Worm (Caenorhabditis elegans) whole organism, late embryonic: ENCODE results near the gene F18A12.7.

Experiments
- C08G9.2 ChIP-seq: sonication (generic microtip); optimal IDR thresholded peaks from 2 replicates; lab custom pipeline; 2016; ENCODE audit warnings: mild to moderate bottlenecking, missing genetic modification characterization, moderate library complexity, missing compliant biosample characterization
- K09A11.1 ChIP-seq: sonication (generic microtip); optimal IDR thresholded peaks from 2 replicates; lab custom pipeline; 2017; ENCODE audit warnings: antibody characterized with exemption, mild to moderate bottlenecking, missing genetic modification characterization, missing compliant biosample characterization; ENCODE audit not compliant: insufficient read depth
- T23F11.4 ChIP-seq: fragments of 200-800 bp; sonication (Bioruptor generic); optimal IDR thresholded peaks from 2 replicates; lab custom pipeline; 2018; ENCODE audit warnings: mild to moderate bottlenecking, missing genetic modification characterization, missing compliant biosample characterization
- Y22D7AL.16 ChIP-seq: sonication (generic microtip); optimal IDR thresholded peaks from 2 replicates; lab custom pipeline; 2016; ENCODE audit warnings: missing genetic modification characterization, missing compliant biosample characterization
- ahr-1 ChIP-seq: sonication (generic microtip); optimal IDR thresholded peaks from 2 replicates; lab custom pipeline; 2016; ENCODE audit warnings: missing genetic modification characterization, missing compliant biosample characterization
- ceh-18 ChIP-seq: sonication (generic microtip); optimal IDR thresholded peaks from 2 replicates; lab custom pipeline; 2016; ENCODE audit warnings: missing genetic modification characterization, missing compliant biosample characterization
- ceh-19 ChIP-seq: fragments of 200-800 bp; sonication (Bioruptor generic); optimal IDR thresholded peaks from 2 replicates; lab custom pipeline; 2018; ENCODE audit warnings: mild to moderate bottlenecking, missing genetic modification characterization, missing compliant biosample characterization
- ceh-2 ChIP-seq: sonication (generic microtip); optimal IDR thresholded peaks from 2 replicates; lab custom pipeline; 2016; ENCODE audit warnings: missing genotype, missing genetic modification characterization, missing compliant biosample characterization
- ceh-22 ChIP-seq: sonication (generic microtip); optimal IDR thresholded peaks from 2 replicates; lab custom pipeline; 2017; ENCODE audit warnings: missing biosample characterization, missing genetic modification characterization
- ceh-30 ChIP-seq: fragments of 150-350 bp; optimal IDR thresholded peaks from 2 replicates; lab custom pipeline; 2014; ENCODE audit warnings: missing biosample characterization, missing genetic modification characterization
- ceh-31 ChIP-seq: sonication (generic microtip); optimal IDR thresholded peaks from 2 replicates; lab custom pipeline; 2016; ENCODE audit warnings: missing genetic modification characterization, missing compliant biosample characterization
- ceh-34 ChIP-seq: sonication (generic microtip); optimal IDR thresholded peaks from 2 replicates; lab custom pipeline; 2016; ENCODE audit warnings: mild to moderate bottlenecking, missing genetic modification characterization, missing compliant biosample characterization
- ceh-45 ChIP-seq: fragments of 200-800 bp; sonication (Bioruptor generic); IDR thresholded peaks from 2 replicates; pipeline ENCODE4 v1.3.6; 2022; ENCODE audit warnings: missing genetic modification reagents, missing genetic modification characterization, missing compliant biosample characterization
- dve-1 ChIP-seq: sonication (generic microtip); optimal IDR thresholded peaks from 2 replicates; lab custom pipeline; 2017; ENCODE audit warnings: antibody characterized with exemption, mild to moderate bottlenecking, missing genetic modification characterization, missing compliant biosample characterization
- hlh-13 ChIP-seq: fragments of 200-800 bp; sonication (Bioruptor generic); optimal IDR thresholded peaks from 2 replicates; lab custom pipeline; 2018; ENCODE audit warnings: mild to moderate bottlenecking, missing genetic modification characterization, missing compliant biosample characterization
- hlh-8 ChIP-seq: sonication (generic microtip); optimal IDR thresholded peaks from 2 replicates; lab custom pipeline; 2016; ENCODE audit warnings: missing genotype, missing genetic modification characterization, missing compliant biosample characterization
- lim-6 ChIP-seq: sonication (generic microtip); optimal IDR thresholded peaks from 2 replicates; lab custom pipeline; 2016; ENCODE audit warnings: missing genetic modification characterization, missing compliant biosample characterization
- lin-11 ChIP-seq: fragments of 200-800 bp; sonication (Bioruptor generic); optimal IDR thresholded peaks from 2 replicates; lab custom pipeline; 2018; ENCODE audit warnings: mild to moderate bottlenecking, missing genetic modification characterization, missing compliant biosample characterization
- madf-2 ChIP-seq: sonication (generic microtip); optimal IDR thresholded peaks from 2 replicates; lab custom pipeline; 2017; ENCODE audit warnings: missing genetic modification characterization, missing compliant biosample characterization
- mec-3 ChIP-seq: sonication (generic microtip); optimal IDR thresholded peaks from 2 replicates; lab custom pipeline; 2016; ENCODE audit warnings: borderline replicate concordance, missing genetic modification characterization, missing compliant biosample characterization
- nfya-1 ChIP-seq: sonication (generic microtip); optimal IDR thresholded peaks from 2 replicates; lab custom pipeline; 2017; ENCODE audit warnings: missing genetic modification characterization, mild to moderate bottlenecking, missing compliant biosample characterization, antibody characterized with exemption, moderate library complexity
- nhr-232 ChIP-seq: sonication (generic microtip); optimal IDR thresholded peaks from 2 replicates; lab custom pipeline; 2016; ENCODE audit warnings: missing genetic modification characterization, missing compliant biosample characterization
- pha-4 ChIP-seq: fragments of 150-350 bp; optimal IDR thresholded peaks from 2 replicates; lab custom pipeline; 2018; ENCODE audit warnings: missing biosample characterization, missing genetic modification reagents, missing genetic modification characterization
- pqm-1 ChIP-seq: sonication (generic microtip); optimal IDR thresholded peaks from 2 replicates; lab custom pipeline; 2016; ENCODE audit warnings: missing genetic modification characterization, missing compliant biosample characterization
- pros-1 ChIP-seq: fragments of 150-350 bp; optimal IDR thresholded peaks from 2 replicates; lab custom pipeline; 2014; ENCODE audit warnings: missing biosample characterization, missing genetic modification reagents, missing genetic modification characterization
- ref-2 ChIP-seq: sonication (generic microtip); optimal IDR thresholded peaks from 2 replicates; lab custom pipeline; 2016; ENCODE audit warnings: missing genetic modification characterization, missing compliant biosample characterization
- sox-4 ChIP-seq: sonication (generic microtip); optimal IDR thresholded peaks from 2 replicates; lab custom pipeline; 2017; ENCODE audit warnings: mild to moderate bottlenecking, missing genetic modification characterization, inconsistent platforms, missing compliant biosample characterization
- ttx-3 ChIP-seq: sonication (generic microtip); optimal IDR thresholded peaks from 2 replicates; lab custom pipeline; 2016; ENCODE audit warnings: missing genetic modification reagents, missing genetic modification characterization, missing compliant biosample characterization
- unc-42 ChIP-seq: sonication (generic microtip); optimal IDR thresholded peaks from 2 replicates; lab custom pipeline; 2016; ENCODE audit warnings: missing genotype, missing genetic modification characterization, missing compliant biosample characterization
- unc-55 ChIP-seq: sonication (generic microtip); optimal IDR thresholded peaks from 2 replicates; lab custom pipeline; 2017; ENCODE audit warnings: missing biosample characterization, missing genetic modification reagents, missing genetic modification characterization
- unc-86 ChIP-seq: sonication (generic microtip); optimal IDR thresholded peaks from 2 replicates; lab custom pipeline; 2016; ENCODE audit warnings: missing genetic modification characterization, missing compliant biosample characterization
- zip-5 ChIP-seq: sonication (generic microtip); optimal IDR thresholded peaks from 2 replicates; lab custom pipeline; 2016; ENCODE audit warnings: missing genetic modification characterization, missing compliant biosample characterization
- ztf-16 ChIP-seq: sonication (generic microtip); optimal IDR thresholded peaks from 2 replicates; lab custom pipeline; 2017; ENCODE audit warnings: missing genetic modification characterization, missing compliant biosample characterization

The F18A12.7 gene

ce11 chrII:3385736-3386135, 28.5 kb downstream of the F18A12.7 start, which contains the start of gene T06D4.2:
T06D4.2 (minus strand) TSS chrII:3385905.
- TF ChIP-seq T23F11.4 (GFP tag; lab: Kevin White, UChicago): no peak
- no peak for TF ChIP-seq sox-4 (tag; lab: Kevin White, UChicago)
- TF ChIP-seq, all 69 proteins: peak for 0

ce11 chrII:3383116-3383515, 31.2 kb downstream of the F18A12.7 start:
- TF ChIP-seq ceh-30 (tag; lab: Kevin White, UChicago) (no peak), hlh-8 (tag; lab: Kevin White, UChicago) (no peak), unc-55 (GFP tag; lab: Kevin White, UChicago) (no peak)

DNA sequence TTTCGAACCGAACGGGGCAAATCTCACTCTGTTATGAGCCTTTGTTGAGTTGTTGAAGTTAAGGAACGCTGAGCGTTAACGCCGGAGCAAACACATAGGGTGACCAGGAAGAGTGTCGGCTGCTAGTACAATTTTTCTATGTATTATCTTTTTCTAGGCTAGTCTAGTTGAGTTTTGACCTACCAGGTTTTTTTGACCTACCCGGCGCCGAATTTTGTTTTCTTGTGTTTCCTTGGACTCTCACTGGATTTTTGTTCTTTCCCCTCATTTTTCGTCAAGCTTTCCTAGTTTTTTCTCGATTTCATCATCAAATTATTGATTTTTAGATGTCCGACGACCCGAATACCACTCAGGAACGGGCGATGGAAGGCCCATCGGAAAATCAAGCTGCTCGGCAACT, 32.8 kb downstream of the F18A12.7 start, which contains the start of gene T06D4.1:
TSS of gene T06D4.1 (plus strand) at position 321 of the 400 bp plus-strand sequence.
- no peak for TF ChIP-seq unc-86 (tag; lab: Kevin White, UChicago)
- no peak for TF ChIP-seq unc-42 (tag; lab: Kevin White, UChicago)
- no peak for TF ChIP-seq ceh-2 (tag; lab: Kevin White, UChicago)
- no peak for TF ChIP-seq mec-3 (tag; lab: Kevin White, UChicago)
- no peak for TF ChIP-seq dve-1 (tag; lab: Kevin White, UChicago)
- no peak for TF ChIP-seq hlh-13
- no peak for TF ChIP-seq K09A11.1 (tag; lab: Kevin White, UChicago)
- TF ChIP-seq ceh-22: no peak
- TF ChIP-seq madf-2 (tag; lab: Kevin White, UChicago): no peak
- TF ChIP-seq ref-2: no peak
- TF ChIP-seq ceh-19 (GFP tag; lab: Kevin White, UChicago): no peak

- no peak for TF ChIP-seq pros-1 (tag; lab: Kevin White, UChicago)
- TF ChIP-seq pqm-1 (tag; lab: Kevin White, UChicago): no peak
- no peak for TF ChIP-seq madf-2 (tag; lab: Kevin White, UChicago)
- no peak for TF ChIP-seq ztf-16 (tag; lab: Kevin White, UChicago)
- TF ChIP-seq pha-4 (tag; lab: Kevin White, UChicago): no peak
- no peak for TF ChIP-seq ceh-30 (tag; lab: Kevin White, UChicago)
- no peak for TF ChIP-seq ttx-3 (tag; lab: Kevin White, UChicago)
- TF ChIP-seq ceh-2 (tag; lab: Kevin White, UChicago): no peak
- no peak for TF ChIP-seq nhr-232 (tag; lab: Kevin White, UChicago)
- TF ChIP-seq Y22D7AL.16 (tag; lab: Kevin White, UChicago): no peak
- TF ChIP-seq ceh-31 (tag; lab: Kevin White, UChicago): no peak
- TF ChIP-seq lin-11 (tag; lab: Kevin White, UChicago): no peak
- TF ChIP-seq nfya-1 (tag; lab: Kevin White, UChicago): no peak
- TF ChIP-seq sox-4 (tag; lab: Kevin White, UChicago): no peak
- TF ChIP-seq ceh-45 (GFP tag; lab: Robert Waterston, UW): no peak
- no peak for TF ChIP-seq lim-6 (tag; lab: Kevin White, UChicago)
- no peak for TF ChIP-seq ceh-18 (tag; lab: Kevin White, UChicago)
- no peak for TF ChIP-seq ahr-1 (tag; lab: Kevin White, UChicago)
- TF ChIP-seq unc-55 (GFP tag; lab: Kevin White, UChicago): no peak
Observed at ce11 chrII:3378275-3378674, 36.0 kb downstream of the F18A12.7 start, which contains the start of gene Y49F6C.2. Y49F6C.2 (plus strand) TSS chrII:3378575.

ce11 chrII:3376789-3377188, 37.5 kb downstream of the F18A12.7 start, which contains the start of gene bath-9:
bath-9 (plus strand) TSS chrII:3377089.
- no peak for TF ChIP-seq ref-2
- TF ChIP-seq C08G9.2 (tag; lab: Kevin White, UChicago): no peak
- no peak for TF ChIP-seq ceh-34 (tag; lab: Kevin White, UChicago)
- no peak for TF ChIP-seq zip-5 (tag; lab: Kevin White, UChicago)
